Worm (Caenorhabditis elegans) whole organism, young adult: ENCODE data around the gene nhr-235.

ENCODE experiments used
- B0336.3 ChIP-seq: fragments of 200-800 bp; sonication (Bioruptor generic); IDR thresholded peaks from 2 replicates; pipeline ENCODE4 v1.3.6; 2022; ENCODE audit warnings: missing genetic modification characterization, missing compliant biosample characterization
- egl-44 ChIP-seq: fragments of 200-800 bp; sonication (Bioruptor generic); IDR thresholded peaks from 2 replicates; pipeline ENCODE4 v1.3.6; 2022; ENCODE audit warnings: missing genetic modification reagents, missing genetic modification characterization, missing compliant biosample characterization
- ztf-22 ChIP-seq: fragments of 200-800 bp; sonication (Bioruptor generic); optimal IDR thresholded peaks from 2 replicates; lab custom pipeline; 2018; ENCODE audit warnings: mild to moderate bottlenecking, missing genetic modification characterization, moderate library complexity, missing compliant biosample characterization
- ztf-25 ChIP-seq: fragments of 200-800 bp; sonication (Bioruptor generic); IDR thresholded peaks from 2 replicates; pipeline ENCODE4 v1.3.6; 2022; ENCODE audit warnings: missing genetic modification reagents, missing genetic modification characterization, missing compliant biosample characterization

DNA sequence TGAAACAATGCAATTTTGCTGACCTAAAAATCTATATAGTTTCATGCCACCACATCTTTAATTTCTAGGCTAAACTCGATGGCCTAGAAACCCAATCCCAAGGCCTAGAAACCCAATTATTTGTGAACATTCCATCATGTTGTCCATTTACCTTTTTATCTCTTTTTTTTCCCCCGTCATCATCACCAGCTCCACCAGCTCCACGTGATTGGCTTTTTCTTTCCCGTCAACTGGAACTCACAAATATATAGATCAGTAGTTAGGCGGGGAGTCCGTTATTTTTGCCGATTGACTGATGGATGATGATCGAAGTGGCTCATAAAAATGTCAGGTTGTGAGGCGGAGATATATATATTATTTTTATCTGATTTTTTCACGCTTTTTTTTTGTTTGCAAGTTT, 17.9 kb downstream of the nhr-235 start:
- no peak for TF ChIP-seq ztf-22 (GFP tag; lab: Kevin White, UChicago)
- TF ChIP-seq ztf-25 = no peak
- no peak for TF ChIP-seq egl-44 (GFP tag; lab: Robert Waterston, UW)
- TF ChIP-seq B0336.3 (GFP tag; lab: Robert Waterston, UW) = no peak
